Worm (Caenorhabditis elegans) whole organism, young adult: ENCODE data around the gene F41G4.7.

ENCODE experiments used
- B0019.2 ChIP-seq: fragments of 200-800 bp; sonication (Bioruptor generic); conservative IDR thresholded peaks from 2 replicates; pipeline ENCODE4 v1.3.6; 2022; ENCODE audit warnings: missing genetic modification reagents, missing genetic modification characterization, missing compliant biosample characterization
- C06A6.2 ChIP-seq: fragments of 200-800 bp; sonication (Bioruptor generic); conservative IDR thresholded peaks from 2 replicates; pipeline ENCODE4 v1.3.6; 2022; ENCODE audit warnings: missing genetic modification characterization, missing compliant biosample characterization
- D2030.7 ChIP-seq: fragments of 200-800 bp; sonication (Bioruptor generic); IDR thresholded peaks from 2 replicates; pipeline ENCODE4 v1.3.6; 2022; ENCODE audit warnings: missing genetic modification reagents, missing genetic modification characterization, missing compliant biosample characterization
- F23B12.7 ChIP-seq: sonication (generic microtip); optimal IDR thresholded peaks from 2 replicates; lab custom pipeline; 2017; ENCODE audit warnings: missing genetic modification characterization, mild to moderate bottlenecking, missing compliant biosample characterization, antibody characterized with exemption, moderate library complexity; ENCODE audit not compliant: insufficient read depth
- F49E8.2 ChIP-seq: sonication (generic microtip); optimal IDR thresholded peaks from 3 replicates; lab custom pipeline; 2017; ENCODE audit warnings: missing genetic modification characterization, mild to moderate bottlenecking, missing compliant biosample characterization, antibody characterized with exemption, moderate library complexity; ENCODE audit not compliant: insufficient read depth
- F52B5.7 ChIP-seq: sonication (generic microtip); optimal IDR thresholded peaks from 2 replicates; lab custom pipeline; 2016; ENCODE audit warnings: mild to moderate bottlenecking, missing genetic modification characterization, missing compliant biosample characterization
- T07F8.4 ChIP-seq: sonication (generic microtip); optimal IDR thresholded peaks from 2 replicates; lab custom pipeline; 2016; ENCODE audit warnings: mild to moderate bottlenecking, missing genetic modification characterization, moderate library complexity, missing compliant biosample characterization
- Y53G8AR.9 ChIP-seq: fragments of 200-800 bp; sonication (Bioruptor generic); conservative IDR thresholded peaks from 2 replicates; pipeline ENCODE4 v1.3.6; 2022; ENCODE audit warnings: missing genetic modification reagents, missing genetic modification characterization, missing compliant biosample characterization
- Y79H2A.3 ChIP-seq: fragments of 200-800 bp; sonication (Bioruptor generic); conservative IDR thresholded peaks from 2 replicates; pipeline ENCODE4 v1.3.6; 2022; ENCODE audit warnings: missing genetic modification reagents, missing genetic modification characterization, missing compliant biosample characterization
- Y95B8A.8 ChIP-seq: fragments of 200-800 bp; sonication (Bioruptor generic); IDR thresholded peaks from 2 replicates; pipeline ENCODE4 v1.3.6; 2022; ENCODE audit warnings: missing genetic modification reagents, missing genetic modification characterization, missing compliant biosample characterization
- ZK185.1 ChIP-seq: sonication (generic microtip); optimal IDR thresholded peaks from 2 replicates; lab custom pipeline; 2016; ENCODE audit warnings: mild to moderate bottlenecking, missing genetic modification characterization, missing compliant biosample characterization; ENCODE audit not compliant: poor library complexity, severe bottlenecking
- aptf-2 ChIP-seq: fragments of 200-800 bp; sonication (Bioruptor generic); conservative IDR thresholded peaks from 2 replicates; pipeline ENCODE4 v1.3.6; 2022; ENCODE audit warnings: missing genetic modification reagents, missing genetic modification characterization, missing compliant biosample characterization
- aptf-3 ChIP-seq: fragments of 200-800 bp; sonication (Bioruptor generic); IDR thresholded peaks from 2 replicates; pipeline ENCODE4 v1.3.6; 2022; ENCODE audit warnings: missing genetic modification characterization, missing compliant biosample characterization
- atf-7 ChIP-seq: sonication (generic microtip); optimal IDR thresholded peaks from 2 replicates; lab custom pipeline; 2017; ENCODE audit warnings: mild to moderate bottlenecking, missing genetic modification characterization, missing compliant biosample characterization
- athp-1 ChIP-seq: sonication (generic microtip); optimal IDR thresholded peaks from 2 replicates; lab custom pipeline; 2017; ENCODE audit warnings: mild to moderate bottlenecking, missing genetic modification characterization, missing compliant biosample characterization
- bed-1 ChIP-seq: fragments of 200-800 bp; sonication (Bioruptor generic); IDR thresholded peaks from 2 replicates; pipeline ENCODE4 v1.3.6; 2022; ENCODE audit warnings: missing genetic modification reagents, missing genetic modification characterization, missing compliant biosample characterization
- bed-2 ChIP-seq: fragments of 200-800 bp; sonication (Bioruptor generic); IDR thresholded peaks from 2 replicates; pipeline ENCODE4 v1.3.6; 2022; ENCODE audit warnings: missing genetic modification reagents, missing genetic modification characterization, missing compliant biosample characterization
- cebp-1 ChIP-seq, 2 experiments: fragments of 200-800 bp in 1 of 2; sonication (Bioruptor generic) in 1 of 2; sonication (generic microtip) in 1 of 2; IDR thresholded peaks in 1 of 2; optimal IDR thresholded peaks in 1 of 2; 2 replicates each; pipeline versions ENCODE4 v1.3.6 to Lab custom; 2017 to 2022; ENCODE audit warnings: missing compliant biosample characterization in 2 of 2, missing genetic modification characterization in 2 of 2, mild to moderate bottlenecking in 1 of 2, missing genetic modification reagents in 1 of 2, moderate library complexity in 1 of 2
- ceh-100 ChIP-seq: fragments of 200-800 bp; sonication (Bioruptor generic); IDR thresholded peaks from 2 replicates; pipeline ENCODE4 v1.3.6; 2022; ENCODE audit warnings: missing genetic modification reagents, missing genetic modification characterization, missing compliant biosample characterization
- ceh-40 ChIP-seq: fragments of 200-800 bp; sonication (Bioruptor generic); IDR thresholded peaks from 2 replicates; pipeline ENCODE4 v1.3.6; 2022; ENCODE audit warnings: missing genetic modification characterization, missing compliant biosample characterization
- ceh-91 ChIP-seq: fragments of 200-800 bp; sonication (Bioruptor generic); IDR thresholded peaks from 2 replicates; pipeline ENCODE4 v1.3.6; 2022; ENCODE audit warnings: missing genetic modification reagents, missing genetic modification characterization, missing compliant biosample characterization
- dox-1 ChIP-seq: fragments of 200-800 bp; sonication (Bioruptor generic); IDR thresholded peaks from 2 replicates; pipeline ENCODE4 v1.3.6; 2022; ENCODE audit warnings: missing genetic modification reagents, missing genetic modification characterization, missing compliant biosample characterization
- dpff-1 ChIP-seq: sonication (generic microtip); optimal IDR thresholded peaks from 2 replicates; lab custom pipeline; 2017; ENCODE audit warnings: mild to moderate bottlenecking, missing genetic modification characterization, missing compliant biosample characterization
- ekl-4 ChIP-seq: fragments of 200-800 bp; sonication (Bioruptor generic); IDR thresholded peaks from 2 replicates; pipeline ENCODE4 v1.3.6; 2022; ENCODE audit warnings: missing genetic modification reagents, missing genetic modification characterization, missing compliant biosample characterization
- gei-17 ChIP-seq: fragments of 200-800 bp; sonication (Bioruptor generic); optimal IDR thresholded peaks from 2 replicates; lab custom pipeline; 2018; ENCODE audit warnings: mild to moderate bottlenecking, missing genetic modification characterization, missing compliant biosample characterization
- hmg-1.2 ChIP-seq: fragments of 200-800 bp; sonication (Bioruptor generic); IDR thresholded peaks from 2 replicates; pipeline ENCODE4 v1.3.6; 2022; ENCODE audit warnings: missing genetic modification reagents, missing genetic modification characterization, missing compliant biosample characterization
- hmg-20 ChIP-seq: fragments of 200-800 bp; sonication (Bioruptor generic); IDR thresholded peaks from 2 replicates; pipeline ENCODE4 v1.3.6; 2022; ENCODE audit warnings: missing genetic modification reagents, missing genetic modification characterization, missing compliant biosample characterization
- lag-1 ChIP-seq: fragments of 200-800 bp; sonication (Bioruptor generic); IDR thresholded peaks from 2 replicates; pipeline ENCODE4 v1.3.6; 2022; ENCODE audit warnings: missing genetic modification reagents, missing genetic modification characterization, missing compliant biosample characterization
- let-526 ChIP-seq: fragments of 200-800 bp; sonication (Bioruptor generic); IDR thresholded peaks from 2 replicates; pipeline ENCODE4 v1.3.6; 2022; ENCODE audit warnings: missing genetic modification reagents, missing genetic modification characterization, missing compliant biosample characterization
- lin-35 ChIP-seq, 3 experiments: fragments of 150-350 bp in 2 of 3; sonication (generic microtip) in 1 of 3; optimal IDR thresholded peaks; 2 replicates each; lab custom pipeline; 2014 to 2018; ENCODE audit warnings: missing biosample characterization in 3 of 3, missing genetic modification characterization in 3 of 3, missing genetic modification reagents in 3 of 3
- lin-54 ChIP-seq: fragments of 200-800 bp; sonication (Bioruptor generic); optimal IDR thresholded peaks from 2 replicates; lab custom pipeline; 2018; ENCODE audit warnings: mild to moderate bottlenecking, missing genetic modification characterization, missing compliant biosample characterization
- madf-10 ChIP-seq: sonication (generic microtip); optimal IDR thresholded peaks from 2 replicates; lab custom pipeline; 2016; ENCODE audit warnings: mild to moderate bottlenecking, missing genetic modification characterization, missing compliant biosample characterization
- madf-6 ChIP-seq: fragments of 200-800 bp; sonication (Bioruptor generic); IDR thresholded peaks from 2 replicates; pipeline ENCODE4 v1.3.6; 2022; ENCODE audit warnings: missing genetic modification reagents, missing genetic modification characterization, missing compliant biosample characterization
- madf-8 ChIP-seq: fragments of 200-800 bp; sonication (Bioruptor generic); conservative IDR thresholded peaks from 2 replicates; pipeline ENCODE4 v1.3.6; 2022; ENCODE audit warnings: missing genetic modification reagents, missing genetic modification characterization, missing compliant biosample characterization
- mel-28 ChIP-seq: sonication (generic microtip); optimal IDR thresholded peaks from 2 replicates; lab custom pipeline; 2016; ENCODE audit warnings: borderline replicate concordance, mild to moderate bottlenecking, missing genetic modification characterization, missing compliant biosample characterization
- nfya-1 ChIP-seq: sonication (generic microtip); optimal IDR thresholded peaks from 2 replicates; lab custom pipeline; 2017; ENCODE audit warnings: antibody characterized with exemption, missing compliant biosample characterization, missing genetic modification characterization, borderline replicate concordance; ENCODE audit not compliant: insufficient read depth
- nfya-2 ChIP-seq: fragments of 200-800 bp; sonication (Bioruptor generic); IDR thresholded peaks from 2 replicates; pipeline ENCODE4 v1.3.6; 2022; ENCODE audit warnings: missing genetic modification reagents, missing genetic modification characterization, missing compliant biosample characterization
- nhr-80 ChIP-seq: sonication (generic microtip); optimal IDR thresholded peaks from 2 replicates; lab custom pipeline; 2016; ENCODE audit warnings: missing genetic modification characterization, missing compliant biosample characterization
- pha-4 ChIP-seq: fragments of 150-350 bp; sonication (generic microtip); optimal IDR thresholded peaks from 2 replicates; lab custom pipeline; 2014; ENCODE audit warnings: missing biosample characterization, missing genetic modification reagents, missing genetic modification characterization
- repo-1 ChIP-seq: sonication (generic microtip); optimal IDR thresholded peaks from 2 replicates; lab custom pipeline; 2017; ENCODE audit warnings: mild to moderate bottlenecking, missing genetic modification characterization, missing compliant biosample characterization
- rpc-1 ChIP-seq, 2 experiments: fragments of 150-350 bp in 1 of 2; sonication (generic microtip) in 1 of 2; optimal IDR thresholded peaks; 2 replicates each; lab custom pipeline; 2014 to 2018; ENCODE audit warnings: missing biosample characterization in 1 of 2, missing genetic modification characterization in 1 of 2, missing genetic modification reagents in 1 of 2, missing genotype in 1 of 2
- snpc-1.1 ChIP-seq: sonication (generic microtip); optimal IDR thresholded peaks from 2 replicates; lab custom pipeline; 2017; ENCODE audit warnings: missing genetic modification characterization, mild to moderate bottlenecking, missing compliant biosample characterization, antibody characterized with exemption, moderate library complexity, missing genotype, missing genetic modification reagents; ENCODE audit not compliant: insufficient read depth
- tbp1 ChIP-seq: fragments of 200-800 bp; sonication (Bioruptor generic); optimal IDR thresholded peaks from 2 replicates; lab custom pipeline; 2018; ENCODE audit warnings: mild to moderate bottlenecking, missing genetic modification characterization, missing compliant biosample characterization
- tbx-9 ChIP-seq: sonication (generic microtip); optimal IDR thresholded peaks from 2 replicates; lab custom pipeline; 2016; ENCODE audit warnings: borderline replicate concordance, missing genetic modification characterization, inconsistent platforms, missing compliant biosample characterization
- xnd-1 ChIP-seq: sonication (generic microtip); optimal IDR thresholded peaks from 2 replicates; lab custom pipeline; 2016; ENCODE audit warnings: missing genotype, missing genetic modification reagents, missing genetic modification characterization, missing compliant biosample characterization
- ztf-22 ChIP-seq: fragments of 200-800 bp; sonication (Bioruptor generic); optimal IDR thresholded peaks from 2 replicates; lab custom pipeline; 2018; ENCODE audit warnings: mild to moderate bottlenecking, missing genetic modification characterization, moderate library complexity, missing compliant biosample characterization
- ztf-3 ChIP-seq: fragments of 200-800 bp; sonication (Bioruptor generic); optimal IDR thresholded peaks from 2 replicates; lab custom pipeline; 2018; ENCODE audit warnings: mild to moderate bottlenecking, missing genetic modification characterization, missing compliant biosample characterization

F41G4.7 gene

DNA sequence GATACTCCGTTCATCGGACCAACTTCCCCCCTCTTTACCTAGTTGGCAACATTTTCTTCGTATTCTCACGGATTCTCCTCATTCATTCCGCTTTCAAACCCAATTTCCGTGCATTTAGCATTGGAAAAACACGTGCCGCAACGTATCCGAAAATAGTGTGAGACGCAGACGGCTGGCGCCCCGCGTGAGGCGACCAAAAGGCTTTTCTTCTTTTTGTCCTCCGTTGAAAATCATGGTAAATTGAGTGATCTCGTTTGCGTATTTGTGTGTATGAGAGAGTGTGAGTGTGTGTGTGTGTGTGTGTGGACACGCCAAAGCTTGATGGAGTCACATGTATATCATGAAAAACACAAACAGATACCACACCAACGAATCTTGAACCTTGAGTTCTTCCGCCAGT, 39.4 kb downstream of the F41G4.7 start (continued):
- TF ChIP-seq nfya-1: no peak
- TF ChIP-seq C06A6.2 (GFP tag; lab: Robert Waterston, UW): peak; percentile 74
- TF ChIP-seq lag-1 (GFP tag; lab: Robert Waterston, UW): no peak
- no peak for TF ChIP-seq xnd-1 (tag; lab: Kevin White, UChicago)
- TF ChIP-seq nhr-80 (tag; lab: Kevin White, UChicago): peak; percentile 82
- peak; percentile 48 for TF ChIP-seq lin-54 (GFP tag; lab: Kevin White, UChicago)
- TF ChIP-seq ztf-22 (GFP tag; lab: Kevin White, UChicago): peak; percentile 56
- TF ChIP-seq aptf-2 (GFP tag; lab: Robert Waterston, UW): no peak
- peak; percentile 74; the same call in 1 of the 2 replicates for TF ChIP-seq let-526 (GFP tag; lab: Robert Waterston, UW)
- TF ChIP-seq Y79H2A.3 (GFP tag; lab: Robert Waterston, UW): no peak
- TF ChIP-seq B0019.2 (GFP tag; lab: Robert Waterston, UW): no peak
- no peak for TF ChIP-seq tbx-9 (tag; lab: Kevin White, UChicago)
- no peak for TF ChIP-seq ceh-100 (GFP tag; lab: Robert Waterston, UW)
- TF ChIP-seq bed-2: no peak
- peak; percentile 59 for TF ChIP-seq tbp1 (GFP tag; lab: Kevin White, UChicago)
- TF ChIP-seq madf-6 (GFP tag; lab: Robert Waterston, UW): no peak
- no peak for TF ChIP-seq ceh-91 (GFP tag; lab: Robert Waterston, UW)
- no peak for TF ChIP-seq snpc-1.1 (tag; lab: Kevin White, UChicago)
- TF ChIP-seq ztf-3 (GFP tag; lab: Kevin White, UChicago): peak; percentile 81
- no peak for TF ChIP-seq T07F8.4 (tag; lab: Kevin White, UChicago)
- no peak for TF ChIP-seq dpff-1
- peak; percentile 55 for TF ChIP-seq repo-1 (tag; lab: Kevin White, UChicago)
- no peak for TF ChIP-seq F49E8.2 (tag; lab: Kevin White, UChicago)
- peak; percentile 52 for TF ChIP-seq ZK185.1 (tag; lab: Kevin White, UChicago)
- no peak for TF ChIP-seq ceh-40 (GFP tag; lab: Robert Waterston, UW)
- peak; percentile 62; the same call in 1 of the 2 replicates for TF ChIP-seq Y53G8AR.9
- TF ChIP-seq hmg-1.2 (GFP tag; lab: Robert Waterston, UW): peak; percentile 81
- peak; percentile 72 for TF ChIP-seq madf-10 (tag; lab: Kevin White, UChicago)
- no peak for TF ChIP-seq bed-1 (GFP tag; lab: Robert Waterston, UW)
- TF ChIP-seq madf-8: no peak
- TF ChIP-seq F52B5.7: peak; percentile 57
- no peak for TF ChIP-seq pha-4 (tag; lab: Kevin White, UChicago)
- TF ChIP-seq rpc-1 (optimal IDR thresholded peaks at IDR 0.05; lab: Kevin White, UChicago): no peak
- no peak for TF ChIP-seq rpc-1 (tag; optimal IDR thresholded peaks at IDR 0.05; lab: Kevin White, UChicago)
- no peak for TF ChIP-seq hmg-20 (GFP tag; lab: Robert Waterston, UW)
- TF ChIP-seq cebp-1 (GFP tag; IDR thresholded peaks at IDR 0.05; lab: Robert Waterston, UW): peak; percentile 81
- TF ChIP-seq cebp-1 (tag; optimal IDR thresholded peaks at IDR 0.05; lab: Kevin White, UChicago): peak; percentile 88
- TF ChIP-seq Y95B8A.8: 0 out of 2 replicates have a peak, but pooled peaks have one; percentile 8
- no peak for TF ChIP-seq aptf-3 (GFP tag; lab: Robert Waterston, UW)
- no peak for TF ChIP-seq F23B12.7 (tag; lab: Kevin White, UChicago)
- peak in 1 of 3 experiments; percentile 56 for TF ChIP-seq lin-35 (GFP tag; optimal IDR thresholded peaks at IDR 0.05; lab: Kevin White, UChicago)
- TF ChIP-seq mel-28 (tag; lab: Kevin White, UChicago): no peak
- TF ChIP-seq atf-7 (tag; lab: Kevin White, UChicago): peak; percentile 71
- peak; percentile 69 for TF ChIP-seq dox-1 (GFP tag; lab: Robert Waterston, UW)
- no peak for TF ChIP-seq nfya-2 (GFP tag; lab: Robert Waterston, UW)
- peak; percentile 63 for TF ChIP-seq gei-17 (GFP tag; lab: Kevin White, UChicago)
- no peak for TF ChIP-seq athp-1 (tag; lab: Kevin White, UChicago)
- TF ChIP-seq ekl-4 (GFP tag; lab: Robert Waterston, UW): peak; percentile 69
- no peak for TF ChIP-seq D2030.7
